Worm (Caenorhabditis elegans) whole organism, L3 larva: Measurements from ENCODE around the gene apa-2.

Source experiments
- elt-1 ChIP-seq: fragments of 150-350 bp; optimal IDR thresholded peaks from 2 replicates; lab custom pipeline; 2014; ENCODE audit warnings: missing biosample characterization, missing genetic modification characterization
- mml-1 ChIP-seq: fragments of 150-350 bp; sonication (generic microtip); optimal IDR thresholded peaks from 3 replicates; lab custom pipeline; 2014; ENCODE audit warnings: missing biosample characterization, missing genetic modification characterization
- nhr-12 ChIP-seq: fragments of 150-350 bp; optimal IDR thresholded peaks from 2 replicates; lab custom pipeline; 2014; ENCODE audit warnings: missing biosample characterization, missing genetic modification characterization
- nhr-237 ChIP-seq: fragments of 150-350 bp; optimal IDR thresholded peaks from 2 replicates; lab custom pipeline; 2014; ENCODE audit warnings: missing biosample characterization, missing genetic modification characterization
- skn-1 ChIP-seq: fragments of 150-350 bp; optimal IDR thresholded peaks from 2 replicates; lab custom pipeline; 2014; ENCODE audit warnings: missing biosample characterization, missing genetic modification characterization

DNA sequence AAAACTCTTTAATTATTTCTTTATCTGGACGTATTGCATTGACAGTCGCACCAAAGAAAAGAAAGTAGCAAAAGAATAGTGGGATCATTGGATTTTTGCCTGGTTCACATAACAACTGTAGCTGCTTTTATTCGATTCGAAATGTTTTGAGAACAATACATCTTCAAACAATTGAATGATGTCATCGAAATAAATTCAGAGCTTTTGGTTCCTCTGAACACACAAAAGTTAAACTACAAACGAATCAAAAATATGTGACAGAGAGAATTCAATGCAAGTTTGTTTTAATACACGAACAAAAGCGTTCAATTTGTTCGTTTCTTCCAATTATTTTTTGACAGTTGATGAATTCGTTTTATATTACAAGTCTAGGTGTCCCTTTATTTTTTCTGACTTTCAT is 27.2 kb upstream of the apa-2 start, which contains the start of gene H29C22.1:
- TF ChIP-seq mml-1 (no peak), nhr-12 (no peak), skn-1 (tag; lab: Kevin White, UChicago) (no peak), elt-1 (no peak), nhr-237 (tag; lab: Kevin White, UChicago) (no peak)
